Worm (Caenorhabditis elegans): ENCODE results near the gene F18A11.5.

DNA sequence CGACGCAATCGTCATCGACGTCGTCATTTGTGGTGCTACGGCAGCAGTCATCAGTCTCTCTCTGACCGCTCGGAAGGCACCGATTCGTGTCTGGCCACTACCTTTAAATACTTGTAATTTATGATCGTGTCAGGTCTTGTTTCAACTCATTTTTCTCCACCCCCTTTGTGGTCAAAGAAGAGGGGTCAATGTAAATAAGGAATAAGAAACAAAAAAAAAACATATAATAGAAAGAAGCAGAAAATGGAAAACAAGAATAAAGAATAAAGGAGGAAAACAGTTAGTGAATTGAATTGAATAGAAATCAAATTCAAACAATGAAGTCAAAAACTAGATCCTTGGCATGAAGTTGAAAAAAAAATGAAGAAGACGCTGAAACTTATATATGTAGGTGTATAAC lies 13.3 kb downstream of the F18A11.5 start, which contains the start of gene Y38F1A.8:
- TF ChIP-seq nhr-237 (tag; optimal IDR thresholded peaks at IDR 0.05), result no peak
- no peak for TF ChIP-seq nhr-129 (tag; optimal IDR thresholded peaks at IDR 0.05)
- TF ChIP-seq ama-1 (optimal IDR thresholded peaks at IDR 0.05), result no peak
- TF ChIP-seq unc-62 (GFP tag; optimal IDR thresholded peaks at IDR 0.05), result no peak
- TF ChIP-seq ceh-82 (tag; optimal IDR thresholded peaks at IDR 0.05), result no peak
- TF ChIP-seq ztf-4 (tag; optimal IDR thresholded peaks at IDR 0.05), result no peak
- TF ChIP-seq mab-5 (tag; optimal IDR thresholded peaks at IDR 0.05), result no peak
